Worm (Caenorhabditis elegans) whole organism, L3 larva: Measurements from ENCODE around the gene srw-7.

ENCODE experiments used
- R02D3.7 ChIP-seq: fragments of 150-350 bp; optimal IDR thresholded peaks from 2 replicates; lab custom pipeline; 2014; ENCODE audit warnings: missing biosample characterization, missing genetic modification characterization
- ZK546.5 ChIP-seq: sonication (generic microtip); optimal IDR thresholded peaks from 2 replicates; lab custom pipeline; 2017; ENCODE audit warnings: missing biosample characterization, missing genetic modification characterization
- ama-1 ChIP-seq: fragments of 150-350 bp; optimal IDR thresholded peaks from 2 replicates; lab custom pipeline; 2018
- elt-2 ChIP-seq: sonication (generic microtip); optimal IDR thresholded peaks from 2 replicates; lab custom pipeline; 2016; ENCODE audit warnings: missing genetic modification reagents, mild to moderate bottlenecking, missing genetic modification characterization, missing compliant biosample characterization
- fkh-10 ChIP-seq: sonication (generic microtip); optimal IDR thresholded peaks from 2 replicates; lab custom pipeline; 2017; ENCODE audit warnings: missing biosample characterization, missing genetic modification reagents, missing genetic modification characterization
- nhr-11 ChIP-seq: fragments of 150-350 bp; optimal IDR thresholded peaks from 2 replicates; lab custom pipeline; 2014; ENCODE audit warnings: missing biosample characterization, missing genetic modification characterization
- skn-1 ChIP-seq: fragments of 150-350 bp; optimal IDR thresholded peaks from 2 replicates; lab custom pipeline; 2014; ENCODE audit warnings: missing biosample characterization, missing genetic modification characterization
- unc-62 ChIP-seq: fragments of 150-350 bp; sonication (generic microtip); optimal IDR thresholded peaks from 4 replicates; lab custom pipeline; 2014; ENCODE audit warnings: missing biosample characterization, missing genetic modification reagents, missing genetic modification characterization
- ztf-11 ChIP-seq: fragments of 150-350 bp; optimal IDR thresholded peaks from 2 replicates; lab custom pipeline; 2014; ENCODE audit warnings: missing biosample characterization, missing genetic modification characterization

- no peak for TF ChIP-seq elt-2 (tag; lab: Kevin White, UChicago)
- TF ChIP-seq nhr-11 (tag; lab: Kevin White, UChicago) = no peak
- TF ChIP-seq skn-1 (tag; lab: Kevin White, UChicago) = no peak
- no peak for TF ChIP-seq ZK546.5 (tag; lab: Kevin White, UChicago)
- no peak for TF ChIP-seq ztf-11
- TF ChIP-seq R02D3.7 = no peak
- no peak for TF ChIP-seq fkh-10 (GFP tag; lab: Kevin White, UChicago)
- no peak for TF ChIP-seq ama-1 (lab: Kevin White, UChicago)
- no peak for TF ChIP-seq unc-62
Observed at ce11 chrV:3789770-3790169, 16.3 kb upstream of the srw-7 start, which contains the start of gene R08F11.7.
